Worm (Caenorhabditis elegans) whole organism, young adult: ENCODE results near the gene F54H12.2.

Experiments
- B0261.1 ChIP-seq: sonication (generic microtip); optimal IDR thresholded peaks from 2 replicates; lab custom pipeline; 2016; ENCODE audit warnings: mild to moderate bottlenecking, missing genetic modification characterization, moderate library complexity, missing compliant biosample characterization
- B0336.3 ChIP-seq: fragments of 200-800 bp; sonication (Bioruptor generic); IDR thresholded peaks from 2 replicates; pipeline ENCODE4 v1.3.6; 2022; ENCODE audit warnings: missing genetic modification characterization, missing compliant biosample characterization
- C17E4.6 ChIP-seq: fragments of 200-800 bp; sonication (Bioruptor generic); IDR thresholded peaks from 2 replicates; pipeline ENCODE4 v1.3.6; 2022; ENCODE audit warnings: missing genetic modification reagents, missing genetic modification characterization, missing compliant biosample characterization
- F22D6.2 ChIP-seq: sonication (generic microtip); optimal IDR thresholded peaks from 2 replicates; lab custom pipeline; 2016; ENCODE audit warnings: mild to moderate bottlenecking, missing genetic modification characterization, missing compliant biosample characterization
- F23B12.7 ChIP-seq: sonication (generic microtip); optimal IDR thresholded peaks from 2 replicates; lab custom pipeline; 2017; ENCODE audit warnings: missing genetic modification characterization, mild to moderate bottlenecking, missing compliant biosample characterization, antibody characterized with exemption, moderate library complexity; ENCODE audit not compliant: insufficient read depth
- F49E8.2 ChIP-seq: sonication (generic microtip); optimal IDR thresholded peaks from 3 replicates; lab custom pipeline; 2017; ENCODE audit warnings: missing genetic modification characterization, mild to moderate bottlenecking, missing compliant biosample characterization, antibody characterized with exemption, moderate library complexity; ENCODE audit not compliant: insufficient read depth
- F57A8.1 ChIP-seq: fragments of 200-800 bp; sonication (Bioruptor generic); optimal IDR thresholded peaks from 2 replicates; lab custom pipeline; 2018; ENCODE audit warnings: mild to moderate bottlenecking, missing genetic modification characterization, moderate library complexity, missing compliant biosample characterization
- F57C9.4 ChIP-seq: sonication (generic microtip); optimal IDR thresholded peaks from 2 replicates; lab custom pipeline; 2017; ENCODE audit warnings: mild to moderate bottlenecking, missing genetic modification characterization, missing compliant biosample characterization
- ZK185.1 ChIP-seq: sonication (generic microtip); optimal IDR thresholded peaks from 2 replicates; lab custom pipeline; 2016; ENCODE audit warnings: mild to moderate bottlenecking, missing genetic modification characterization, missing compliant biosample characterization; ENCODE audit not compliant: poor library complexity, severe bottlenecking
- aptf-2 ChIP-seq: fragments of 200-800 bp; sonication (Bioruptor generic); conservative IDR thresholded peaks from 2 replicates; pipeline ENCODE4 v1.3.6; 2022; ENCODE audit warnings: missing genetic modification reagents, missing genetic modification characterization, missing compliant biosample characterization
- atf-7 ChIP-seq: sonication (generic microtip); optimal IDR thresholded peaks from 2 replicates; lab custom pipeline; 2017; ENCODE audit warnings: mild to moderate bottlenecking, missing genetic modification characterization, missing compliant biosample characterization
- athp-1 ChIP-seq: sonication (generic microtip); optimal IDR thresholded peaks from 2 replicates; lab custom pipeline; 2017; ENCODE audit warnings: mild to moderate bottlenecking, missing genetic modification characterization, missing compliant biosample characterization
- attf-3 ChIP-seq: fragments of 200-800 bp; sonication (Bioruptor generic); conservative IDR thresholded peaks from 2 replicates; pipeline ENCODE4 v1.3.6; 2022; ENCODE audit warnings: missing genetic modification reagents, missing genetic modification characterization, missing compliant biosample characterization
- cebp-1 ChIP-seq, 2 experiments: fragments of 200-800 bp in 1 of 2; sonication (Bioruptor generic) in 1 of 2; sonication (generic microtip) in 1 of 2; IDR thresholded peaks in 1 of 2; optimal IDR thresholded peaks in 1 of 2; 2 replicates each; pipeline versions ENCODE4 v1.3.6 to Lab custom; 2017 to 2022; ENCODE audit warnings: missing compliant biosample characterization in 2 of 2, missing genetic modification characterization in 2 of 2, mild to moderate bottlenecking in 1 of 2, missing genetic modification reagents in 1 of 2, moderate library complexity in 1 of 2
- ceh-100 ChIP-seq: fragments of 200-800 bp; sonication (Bioruptor generic); IDR thresholded peaks from 2 replicates; pipeline ENCODE4 v1.3.6; 2022; ENCODE audit warnings: missing genetic modification reagents, missing genetic modification characterization, missing compliant biosample characterization
- ceh-58 ChIP-seq: fragments of 200-800 bp; sonication (Bioruptor generic); IDR thresholded peaks from 2 replicates; pipeline ENCODE4 v1.3.6; 2022; ENCODE audit warnings: missing genetic modification characterization, missing compliant biosample characterization
- die-1 ChIP-seq: sonication (generic microtip); optimal IDR thresholded peaks from 2 replicates; lab custom pipeline; 2016; ENCODE audit warnings: missing genotype, mild to moderate bottlenecking, missing genetic modification characterization, missing compliant biosample characterization
- dox-1 ChIP-seq: fragments of 200-800 bp; sonication (Bioruptor generic); IDR thresholded peaks from 2 replicates; pipeline ENCODE4 v1.3.6; 2022; ENCODE audit warnings: missing genetic modification reagents, missing genetic modification characterization, missing compliant biosample characterization
- dpl-1 ChIP-seq: fragments of 150-350 bp; optimal IDR thresholded peaks from 2 replicates; lab custom pipeline; 2014; ENCODE audit warnings: missing biosample characterization, missing genetic modification reagents, missing genetic modification characterization
- egl-18 ChIP-seq: fragments of 200-800 bp; sonication (Bioruptor generic); IDR thresholded peaks from 2 replicates; pipeline ENCODE4 v1.3.6; 2022; ENCODE audit warnings: missing genetic modification reagents, missing genetic modification characterization, missing compliant biosample characterization
- egrh-3 ChIP-seq: fragments of 200-800 bp; sonication (Bioruptor generic); IDR thresholded peaks from 2 replicates; pipeline ENCODE4 v1.3.6; 2022; ENCODE audit warnings: missing genetic modification reagents, missing genetic modification characterization, missing compliant biosample characterization
- ets-4 ChIP-seq: fragments of 200-800 bp; sonication (Bioruptor generic); optimal IDR thresholded peaks from 2 replicates; lab custom pipeline; 2018; ENCODE audit warnings: mild to moderate bottlenecking, missing genetic modification characterization, missing compliant biosample characterization
- fkh-3 ChIP-seq: sonication (generic microtip); optimal IDR thresholded peaks from 2 replicates; lab custom pipeline; 2016; ENCODE audit warnings: mild to moderate bottlenecking, missing genetic modification characterization, missing compliant biosample characterization
- hlh-12 ChIP-seq: sonication (generic microtip); optimal IDR thresholded peaks from 2 replicates; lab custom pipeline; 2016; ENCODE audit warnings: missing genetic modification characterization, missing compliant biosample characterization
- hrde-1 ChIP-seq: sonication (generic microtip); optimal IDR thresholded peaks from 2 replicates; lab custom pipeline; 2016; ENCODE audit warnings: missing genetic modification characterization, mild to moderate bottlenecking, missing compliant biosample characterization, moderate library complexity, missing genotype, missing genetic modification reagents, borderline replicate concordance
- hsf-1 ChIP-seq: fragments of 200-800 bp; sonication (Bioruptor generic); IDR thresholded peaks from 2 replicates; pipeline ENCODE4 v1.3.6; 2022; ENCODE audit warnings: missing genetic modification reagents, missing genetic modification characterization, missing compliant biosample characterization
- lag-1 ChIP-seq: fragments of 200-800 bp; sonication (Bioruptor generic); IDR thresholded peaks from 2 replicates; pipeline ENCODE4 v1.3.6; 2022; ENCODE audit warnings: missing genetic modification reagents, missing genetic modification characterization, missing compliant biosample characterization
- lin-40 ChIP-seq: sonication (generic microtip); optimal IDR thresholded peaks from 2 replicates; lab custom pipeline; 2016; ENCODE audit warnings: missing genetic modification characterization, mild to moderate bottlenecking, missing compliant biosample characterization, missing genotype, missing genetic modification reagents
- lin-54 ChIP-seq: fragments of 200-800 bp; sonication (Bioruptor generic); optimal IDR thresholded peaks from 2 replicates; lab custom pipeline; 2018; ENCODE audit warnings: mild to moderate bottlenecking, missing genetic modification characterization, missing compliant biosample characterization
- lsl-1 ChIP-seq: fragments of 200-800 bp; sonication (Bioruptor generic); optimal IDR thresholded peaks from 2 replicates; lab custom pipeline; 2018; ENCODE audit warnings: mild to moderate bottlenecking, missing genetic modification characterization, moderate library complexity, missing compliant biosample characterization
- lsy-27 ChIP-seq: sonication (generic microtip); optimal IDR thresholded peaks from 2 replicates; lab custom pipeline; 2017; ENCODE audit warnings: missing genetic modification characterization, mild to moderate bottlenecking, missing compliant biosample characterization, antibody characterized with exemption, missing genotype, borderline replicate concordance; ENCODE audit not compliant: insufficient read depth
- madf-10 ChIP-seq: sonication (generic microtip); optimal IDR thresholded peaks from 2 replicates; lab custom pipeline; 2016; ENCODE audit warnings: mild to moderate bottlenecking, missing genetic modification characterization, missing compliant biosample characterization
- madf-3 ChIP-seq: fragments of 200-800 bp; sonication (Bioruptor generic); IDR thresholded peaks from 2 replicates; pipeline ENCODE4 v1.3.6; 2022; ENCODE audit warnings: missing genetic modification reagents, missing genetic modification characterization, missing compliant biosample characterization
- mcd-1 ChIP-seq: fragments of 200-800 bp; sonication (Bioruptor generic); IDR thresholded peaks from 2 replicates; pipeline ENCODE4 v1.3.6; 2022; ENCODE audit warnings: missing genetic modification reagents, missing genetic modification characterization, missing compliant biosample characterization
- nfyb-1 ChIP-seq: fragments of 200-800 bp; sonication (Bioruptor generic); IDR thresholded peaks from 2 replicates; pipeline ENCODE4 v1.3.6; 2022; ENCODE audit warnings: missing genetic modification reagents, missing genetic modification characterization, missing compliant biosample characterization
- nhr-179 ChIP-seq: sonication (generic microtip); optimal IDR thresholded peaks from 2 replicates; lab custom pipeline; 2016; ENCODE audit warnings: mild to moderate bottlenecking, missing genetic modification characterization, missing compliant biosample characterization
- nhr-90 ChIP-seq: sonication (generic microtip); optimal IDR thresholded peaks from 2 replicates; lab custom pipeline; 2016; ENCODE audit warnings: missing genotype, mild to moderate bottlenecking, missing genetic modification characterization, missing compliant biosample characterization
- pha-4 ChIP-seq: fragments of 150-350 bp; sonication (generic microtip); optimal IDR thresholded peaks from 2 replicates; lab custom pipeline; 2014; ENCODE audit warnings: missing biosample characterization, missing genetic modification reagents, missing genetic modification characterization
- rec-8 ChIP-seq, 2 experiments: sonication (generic microtip); optimal IDR thresholded peaks; 2 replicates each; lab custom pipeline; 2016; ENCODE audit warnings: mild to moderate bottlenecking in 2 of 2, missing genetic modification characterization in 2 of 2, missing genetic modification reagents in 2 of 2, missing genotype in 2 of 2, missing biosample characterization in 1 of 2, missing compliant biosample characterization in 1 of 2, moderate library complexity in 1 of 2
- snpc-3.4 ChIP-seq: sonication (generic microtip); optimal IDR thresholded peaks from 2 replicates; lab custom pipeline; 2017; ENCODE audit warnings: missing genetic modification characterization, mild to moderate bottlenecking, missing compliant biosample characterization, antibody characterized with exemption, moderate library complexity, missing genotype, missing genetic modification reagents
- snpc-4 ChIP-seq, 5 experiments: fragments of 150-350 bp in 1 of 5; sonication (generic microtip) in 4 of 5; optimal IDR thresholded peaks; 2 replicates each; lab custom pipeline; 2014 to 2018; ENCODE audit warnings: missing genetic modification characterization in 5 of 5, missing biosample characterization in 3 of 5, antibody characterized with exemption in 2 of 5, mild to moderate bottlenecking in 2 of 5, missing compliant biosample characterization in 2 of 5, missing genotype in 2 of 5, moderate library complexity in 2 of 5, missing genetic modification reagents in 1 of 5
- somi-1 ChIP-seq: fragments of 200-800 bp; sonication (Bioruptor generic); optimal IDR thresholded peaks from 2 replicates; lab custom pipeline; 2018; ENCODE audit warnings: mild to moderate bottlenecking, missing genetic modification characterization, missing compliant biosample characterization
- tbx-9 ChIP-seq: sonication (generic microtip); optimal IDR thresholded peaks from 2 replicates; lab custom pipeline; 2016; ENCODE audit warnings: borderline replicate concordance, missing genetic modification characterization, inconsistent platforms, missing compliant biosample characterization
- tlf-1 ChIP-seq: fragments of 200-800 bp; sonication (Bioruptor generic); optimal IDR thresholded peaks from 2 replicates; lab custom pipeline; 2018; ENCODE audit warnings: mild to moderate bottlenecking, missing genetic modification characterization, missing compliant biosample characterization
- unc-62 ChIP-seq: fragments of 150-350 bp; optimal IDR thresholded peaks from 2 replicates; lab custom pipeline; 2014; ENCODE audit warnings: missing biosample characterization, missing genetic modification reagents, missing genetic modification characterization
- ztf-3 ChIP-seq: fragments of 200-800 bp; sonication (Bioruptor generic); optimal IDR thresholded peaks from 2 replicates; lab custom pipeline; 2018; ENCODE audit warnings: mild to moderate bottlenecking, missing genetic modification characterization, missing compliant biosample characterization

Gene F54H12.2

ce11 chrIII:7973968-7974607, 9.7 kb downstream of the F54H12.2 start:
- TF ChIP-seq lag-1 (GFP tag; lab: Robert Waterston, UW) = no peak
- peak; percentile 61 for TF ChIP-seq ets-4
- no peak for TF ChIP-seq athp-1 (tag; lab: Kevin White, UChicago)
- TF ChIP-seq lsy-27 (tag; lab: Kevin White, UChicago) = no peak
- no peak for TF ChIP-seq dpl-1 (GFP tag; lab: Kevin White, UChicago)
- no peak for TF ChIP-seq ztf-3 (GFP tag; lab: Kevin White, UChicago)
- TF ChIP-seq cebp-1 (GFP tag; IDR thresholded peaks at IDR 0.05; lab: Robert Waterston, UW) = no peak
- TF ChIP-seq cebp-1 (tag; optimal IDR thresholded peaks at IDR 0.05; lab: Kevin White, UChicago) = peak; percentile 44
- TF ChIP-seq lin-40 (tag; lab: Kevin White, UChicago) = no peak
- no peak for TF ChIP-seq rec-8 (tag; optimal IDR thresholded peaks at IDR 0.05; lab: Kevin White, UChicago)
- TF ChIP-seq hrde-1 (tag; lab: Kevin White, UChicago) = no peak
- TF ChIP-seq fkh-3 (tag; lab: Kevin White, UChicago) = no peak
- TF ChIP-seq ZK185.1 (tag; lab: Kevin White, UChicago) = no peak
- no peak for TF ChIP-seq somi-1 (GFP tag; lab: Kevin White, UChicago)
- TF ChIP-seq hsf-1 (GFP tag; lab: Robert Waterston, UW) = no peak
- no peak for TF ChIP-seq die-1 (tag; lab: Kevin White, UChicago)
- no peak for TF ChIP-seq F57C9.4 (tag; lab: Kevin White, UChicago)
- TF ChIP-seq lsl-1 (GFP tag; lab: Kevin White, UChicago) = peak; percentile 6
- TF ChIP-seq ceh-58 (GFP tag; lab: Robert Waterston, UW) = no peak
- peak; percentile 40; the same call in 1 of the 2 replicates for TF ChIP-seq nfyb-1 (GFP tag; lab: Robert Waterston, UW)
- no peak for TF ChIP-seq madf-3 (GFP tag; lab: Robert Waterston, UW)
- no peak for TF ChIP-seq nhr-179
- TF ChIP-seq egl-18 (GFP tag; lab: Robert Waterston, UW) = no peak
- TF ChIP-seq nhr-90 (tag; lab: Kevin White, UChicago) = no peak
- no peak for TF ChIP-seq egrh-3 (GFP tag; lab: Robert Waterston, UW)
- TF ChIP-seq F22D6.2 (tag; lab: Kevin White, UChicago) = no peak
- TF ChIP-seq tbx-9 = no peak
- no peak for TF ChIP-seq F57A8.1 (GFP tag; lab: Kevin White, UChicago)
- peak; percentile 24; the same call in 1 of the 2 replicates for TF ChIP-seq B0336.3 (GFP tag; lab: Robert Waterston, UW)
- no peak for TF ChIP-seq F49E8.2
- no peak for TF ChIP-seq F23B12.7 (tag; lab: Kevin White, UChicago)
- no peak for TF ChIP-seq snpc-4 (GFP tag; optimal IDR thresholded peaks at IDR 0.05; lab: Kevin White, UChicago)
- TF ChIP-seq snpc-4 (tag; optimal IDR thresholded peaks at IDR 0.05; lab: Kevin White, UChicago) = no peak
- TF ChIP-seq tlf-1 (GFP tag; lab: Kevin White, UChicago) = peak; percentile 10
- no peak for TF ChIP-seq lin-54 (GFP tag; lab: Kevin White, UChicago)
- TF ChIP-seq C17E4.6 (GFP tag; lab: Robert Waterston, UW) = no peak
- no peak for TF ChIP-seq atf-7 (tag; lab: Kevin White, UChicago)
- TF ChIP-seq mcd-1 (GFP tag; lab: Robert Waterston, UW) = peak; percentile 15; the same call in 1 of the 2 replicates
- no peak for TF ChIP-seq ceh-100 (GFP tag; lab: Robert Waterston, UW)
- TF ChIP-seq snpc-3.4 (tag; lab: Kevin White, UChicago) = no peak
- TF ChIP-seq aptf-2 = no peak
- peak; percentile 65 for TF ChIP-seq pha-4 (tag; lab: Kevin White, UChicago)
- no peak for TF ChIP-seq dox-1 (GFP tag; lab: Robert Waterston, UW)
- TF ChIP-seq madf-10 = no peak
- no peak for TF ChIP-seq attf-3 (GFP tag; lab: Robert Waterston, UW)
- TF ChIP-seq unc-62 (GFP tag; lab: Kevin White, UChicago) = peak; percentile 3
- no peak for TF ChIP-seq B0261.1 (tag; lab: Kevin White, UChicago)
- TF ChIP-seq hlh-12 = no peak
